Worm (Caenorhabditis elegans): ENCODE data around the gene srg-58.

The srg-58 gene

DNA sequence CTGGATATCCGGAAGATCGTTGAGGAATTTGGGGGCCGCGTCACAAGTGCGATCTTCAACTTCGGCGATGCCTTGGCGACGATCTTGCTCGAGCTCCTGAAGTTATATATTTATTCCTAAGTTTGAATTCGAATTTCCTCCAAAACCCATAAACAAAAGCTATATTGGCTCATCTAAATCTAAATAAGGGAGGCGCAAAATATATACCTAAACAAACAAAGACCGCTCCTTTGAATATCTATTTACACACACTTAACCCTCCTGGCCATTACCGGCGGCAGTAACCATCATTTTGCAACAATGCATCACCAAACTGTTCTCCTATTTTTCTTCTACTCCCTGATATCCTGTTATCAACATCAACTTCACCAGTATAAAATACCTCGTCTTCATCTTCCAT, 36.6 kb upstream of the srg-58 start, which contains the start of gene F54E2.2:
Gene F54E2.2 (plus strand): TSS at position 301 of the 400 bp plus-strand sequence.
- TF ChIP-seq blmp-1 (tag; optimal IDR thresholded peaks at IDR 0.05; ENCODE audit: insufficient read depth) (no peak), F13H6.1 (tag; optimal IDR thresholded peaks at IDR 0.05) (no peak), ztf-1 (GFP tag; conservative IDR thresholded peaks at IDR 0.05) (no peak)

DNA sequence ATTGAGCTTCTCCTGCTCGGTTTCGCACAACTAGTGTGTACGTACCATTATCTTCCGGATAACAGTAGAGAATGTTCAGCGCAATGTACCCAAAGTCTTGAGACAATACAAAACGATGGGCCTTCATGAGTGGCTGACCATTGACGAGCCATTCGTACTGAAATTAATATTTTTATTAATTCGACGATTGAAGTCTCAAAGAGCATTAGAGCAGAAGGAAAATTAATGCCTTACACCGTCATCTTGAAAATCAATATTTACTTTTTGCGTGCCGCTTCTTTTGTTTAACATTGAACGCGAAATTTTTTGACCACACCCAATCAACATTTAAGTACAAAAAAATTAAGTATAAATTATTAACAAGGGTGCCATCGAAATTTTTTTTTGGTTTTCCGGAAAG, 33.6 kb upstream of the srg-58 start:
- TF ChIP-seq elt-3 (tag; optimal IDR thresholded peaks at IDR 0.05): no peak
- no peak for TF ChIP-seq unc-39 (tag; optimal IDR thresholded peaks at IDR 0.05)
- TF ChIP-seq nhr-129 (tag; optimal IDR thresholded peaks at IDR 0.05): no peak
- no peak for TF ChIP-seq crh-2 (tag; optimal IDR thresholded peaks at IDR 0.05)
- TF ChIP-seq nhr-6 (tag; optimal IDR thresholded peaks at IDR 0.05): no peak
- TF ChIP-seq zag-1 (tag; optimal IDR thresholded peaks at IDR 0.05): no peak
- no peak for TF ChIP-seq ztf-4 (tag; optimal IDR thresholded peaks at IDR 0.05)
- TF ChIP-seq blmp-1 (tag; optimal IDR thresholded peaks at IDR 0.05; ENCODE audit: insufficient read depth): no peak
- no peak for TF ChIP-seq ZK546.5 (tag; optimal IDR thresholded peaks at IDR 0.05)
- no peak for TF ChIP-seq gmeb-1 (tag; optimal IDR thresholded peaks at IDR 0.05)
- no peak for TF ChIP-seq skn-1 (tag; optimal IDR thresholded peaks at IDR 0.05)

DNA sequence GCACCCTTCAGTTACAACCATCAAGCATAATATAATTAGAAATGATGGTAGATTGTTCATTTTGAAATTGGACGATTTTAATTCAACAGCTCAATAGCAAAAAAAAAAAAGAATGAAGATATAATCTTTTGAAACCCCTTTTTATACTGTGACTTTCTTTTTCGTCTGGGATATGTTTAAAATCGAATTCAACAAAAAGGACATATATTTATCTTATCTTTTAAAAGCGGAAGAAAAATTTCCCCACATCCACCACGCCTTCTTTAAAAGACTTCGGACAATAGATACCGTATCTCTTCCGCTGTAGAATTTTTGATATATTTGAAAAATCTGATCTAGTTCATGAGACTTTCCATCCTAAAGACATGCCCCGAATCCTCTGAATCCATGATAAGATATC, 21.4 kb upstream of the srg-58 start, which contains the start of gene R05D8.11:
Gene R05D8.11 (minus strand): TSS at position 101 of the 400 bp plus-strand sequence.
- no peak for TF ChIP-seq ama-1 (optimal IDR thresholded peaks at IDR 0.05)
- no peak for TF ChIP-seq crh-2 (tag; optimal IDR thresholded peaks at IDR 0.05)
- no peak for TF ChIP-seq aly-2 (tag; optimal IDR thresholded peaks at IDR 0.05)
- no peak for TF ChIP-seq dmd-4 (tag; optimal IDR thresholded peaks at IDR 0.05)
- TF ChIP-seq unc-62 (GFP tag; optimal IDR thresholded peaks at IDR 0.05): no peak
- no peak for TF ChIP-seq ztf-11 (tag; optimal IDR thresholded peaks at IDR 0.05)
- no peak for TF ChIP-seq R02D3.7 (tag; optimal IDR thresholded peaks at IDR 0.05)
- TF ChIP-seq ceh-16 (tag; optimal IDR thresholded peaks at IDR 0.05): no peak
- no peak for TF ChIP-seq nhr-11 (tag; optimal IDR thresholded peaks at IDR 0.05)
- TF ChIP-seq nhr-237 (tag; optimal IDR thresholded peaks at IDR 0.05): no peak
- TF ChIP-seq mab-5 (tag; optimal IDR thresholded peaks at IDR 0.05): no peak
- no peak for TF ChIP-seq gmeb-1 (tag; optimal IDR thresholded peaks at IDR 0.05)
- no peak for TF ChIP-seq elt-1 (tag; optimal IDR thresholded peaks at IDR 0.05)
- TF ChIP-seq nhr-77 (tag; optimal IDR thresholded peaks at IDR 0.05): no peak

DNA sequence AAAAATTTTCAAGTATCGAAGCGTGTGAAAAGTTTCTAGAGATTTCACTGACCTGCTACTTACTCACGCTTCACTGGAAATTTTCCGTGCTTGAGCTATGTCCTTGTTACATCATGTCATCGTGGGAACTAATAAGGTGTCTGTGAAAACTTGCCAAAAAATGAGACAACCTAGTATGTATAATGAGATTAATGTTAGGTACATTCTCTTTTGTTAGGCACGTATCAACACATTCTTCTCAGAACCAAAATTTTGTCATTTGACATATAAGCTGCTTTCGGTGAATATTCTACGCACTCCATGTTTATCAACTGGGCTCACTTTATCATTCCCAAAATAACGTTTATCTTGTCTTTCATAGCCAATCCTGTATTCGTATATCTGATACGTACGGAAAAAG, 14.7 kb upstream of the srg-58 start, which contains the start of gene srj-18:
Gene srj-18 (plus strand): TSS at position 301 of the 400 bp plus-strand sequence.
- TF ChIP-seq mdl-1 (tag; optimal IDR thresholded peaks at IDR 0.05) (no peak), unc-55 (GFP tag; optimal IDR thresholded peaks at IDR 0.05) (no peak), F13H6.1 (tag; optimal IDR thresholded peaks at IDR 0.05) (no peak), nhr-237 (tag; optimal IDR thresholded peaks at IDR 0.05) (no peak), elt-3 (tag; optimal IDR thresholded peaks at IDR 0.05) (no peak), ztf-4 (tag; optimal IDR thresholded peaks at IDR 0.05) (no peak), snpc-4 (tag; optimal IDR thresholded peaks at IDR 0.05) (no peak), fos-1 (tag; optimal IDR thresholded peaks at IDR 0.05) (no peak), skn-1 (tag; optimal IDR thresholded peaks at IDR 0.05) (no peak), ztf-11 (tag; optimal IDR thresholded peaks at IDR 0.05) (no peak)

DNA sequence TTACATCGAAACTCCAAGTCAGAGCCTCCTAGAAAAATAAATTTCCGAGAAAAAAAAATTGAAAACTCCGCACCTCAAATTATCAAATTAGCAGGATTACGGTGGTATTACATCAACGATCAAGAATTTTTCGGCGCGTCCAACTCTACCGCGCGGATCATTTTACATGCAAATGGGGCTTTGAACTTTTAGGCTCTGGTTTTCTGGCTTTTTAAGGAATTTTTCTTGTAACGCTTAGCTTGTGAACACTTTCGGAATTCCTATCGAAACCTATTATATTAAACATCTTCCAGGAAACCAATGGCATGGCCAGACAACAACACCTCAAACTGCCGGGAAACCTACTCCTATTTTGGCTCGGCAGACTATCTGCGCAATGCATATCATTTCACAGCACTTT, 12.2 kb upstream of the srg-58 start, which contains the start of gene srh-56:
Gene srh-56 (plus strand): TSS at position 301 of the 400 bp plus-strand sequence.
- TF ChIP-seq ceh-82 (tag; optimal IDR thresholded peaks at IDR 0.05): no peak
- no peak for TF ChIP-seq mdl-1 (tag; optimal IDR thresholded peaks at IDR 0.05)
- no peak for TF ChIP-seq nhr-6 (tag; optimal IDR thresholded peaks at IDR 0.05)
- no peak for TF ChIP-seq nhr-21 (tag; optimal IDR thresholded peaks at IDR 0.05)
- no peak for TF ChIP-seq mab-5 (tag; optimal IDR thresholded peaks at IDR 0.05)
- no peak for TF ChIP-seq lin-39 (tag; optimal IDR thresholded peaks at IDR 0.05)
- TF ChIP-seq nhr-11 (tag; optimal IDR thresholded peaks at IDR 0.05): no peak

DNA sequence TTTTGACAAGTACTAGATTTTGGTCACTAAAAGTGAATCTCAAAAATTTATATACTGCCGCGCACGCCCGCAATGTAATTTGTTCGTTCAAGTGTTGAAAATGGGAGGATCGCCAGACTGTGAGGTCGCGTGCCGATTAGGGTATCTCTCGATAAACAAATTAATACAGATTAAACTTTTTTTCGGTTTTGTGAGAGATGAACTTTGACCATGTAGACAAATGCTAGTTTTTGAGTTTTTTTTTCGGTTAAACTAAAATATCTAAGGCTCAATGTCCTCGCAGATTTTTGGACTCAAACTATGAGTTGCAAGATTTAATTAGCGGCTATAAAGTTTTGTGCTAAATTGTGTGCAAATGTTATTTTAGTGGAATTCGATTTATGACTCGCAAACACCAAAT, 10.4 kb upstream of the srg-58 start, which contains the start of gene dhs-15:
Gene dhs-15 (minus strand): TSS at position 101 of the 400 bp plus-strand sequence.
- TF ChIP-seq lin-39 (tag; optimal IDR thresholded peaks at IDR 0.05) (no peak), elt-1 (tag; optimal IDR thresholded peaks at IDR 0.05) (no peak), ama-1 (optimal IDR thresholded peaks at IDR 0.05) (no peak), nhr-11 (tag; optimal IDR thresholded peaks at IDR 0.05) (no peak), ceh-16 (tag; optimal IDR thresholded peaks at IDR 0.05) (no peak), ztf-1 (GFP tag; conservative IDR thresholded peaks at IDR 0.05) (no peak), F13H6.1 (tag; optimal IDR thresholded peaks at IDR 0.05) (no peak), sem-4 (tag; optimal IDR thresholded peaks at IDR 0.05) (no peak), aly-2 (tag; optimal IDR thresholded peaks at IDR 0.05) (no peak), skn-1 (tag; optimal IDR thresholded peaks at IDR 0.05) (no peak), sma-9 (GFP tag; optimal IDR thresholded peaks at IDR 0.05) (no peak), sma-9 (tag; optimal IDR thresholded peaks at IDR 0.05) (no peak), gmeb-1 (tag; optimal IDR thresholded peaks at IDR 0.05) (no peak), nhr-237 (tag; optimal IDR thresholded peaks at IDR 0.05) (no peak), mab-5 (tag; optimal IDR thresholded peaks at IDR 0.05) (no peak), nhr-77 (tag; optimal IDR thresholded peaks at IDR 0.05) (no peak), lin-11 (tag; optimal IDR thresholded peaks at IDR 0.05) (no peak), egl-27 (tag; optimal IDR thresholded peaks at IDR 0.05) (no peak)
